Worm (Caenorhabditis elegans) whole organism, L2 larva: Measurements from ENCODE around the gene aat-3.

ENCODE experiments used
- C34F6.9 ChIP-seq: fragments of 150-350 bp; optimal IDR thresholded peaks from 2 replicates; lab custom pipeline; 2014; ENCODE audit warnings: missing biosample characterization, missing genetic modification characterization
- F13H6.1 ChIP-seq: sonication (generic microtip); optimal IDR thresholded peaks from 2 replicates; lab custom pipeline; 2016; ENCODE audit warnings: missing genetic modification characterization, missing compliant biosample characterization
- R02D3.7 ChIP-seq: fragments of 150-350 bp; optimal IDR thresholded peaks from 2 replicates; lab custom pipeline; 2014; ENCODE audit warnings: missing biosample characterization, missing genetic modification characterization
- Y55F3AM.14 ChIP-seq: fragments of 200-800 bp; sonication (Bioruptor generic); optimal IDR thresholded peaks from 2 replicates; lab custom pipeline; 2018; ENCODE audit warnings: mild to moderate bottlenecking, missing genetic modification characterization, missing compliant biosample characterization
- ZK546.5 ChIP-seq: sonication (generic microtip); optimal IDR thresholded peaks from 2 replicates; lab custom pipeline; 2017; ENCODE audit warnings: missing biosample characterization, missing genetic modification characterization
- alr-1 ChIP-seq: fragments of 150-350 bp; optimal IDR thresholded peaks from 2 replicates; lab custom pipeline; 2014; ENCODE audit warnings: missing biosample characterization, missing genetic modification characterization
- aly-2 ChIP-seq: fragments of 150-350 bp; optimal IDR thresholded peaks from 2 replicates; lab custom pipeline; 2014; ENCODE audit warnings: missing biosample characterization, missing genetic modification characterization
- ama-1 ChIP-seq: fragments of 150-350 bp; optimal IDR thresholded peaks from 2 replicates; lab custom pipeline; 2018; ENCODE audit warnings: inconsistent platforms
- blmp-1 ChIP-seq: sonication (generic microtip); optimal IDR thresholded peaks from 2 replicates; lab custom pipeline; 2017; ENCODE audit warnings: missing genetic modification characterization, mild to moderate bottlenecking, missing compliant biosample characterization, antibody characterized with exemption, moderate library complexity; ENCODE audit not compliant: insufficient read depth
- ceh-16 ChIP-seq: fragments of 150-350 bp; optimal IDR thresholded peaks from 2 replicates; lab custom pipeline; 2014; ENCODE audit warnings: missing biosample characterization, missing genetic modification characterization
- ceh-82 ChIP-seq: fragments of 150-350 bp; optimal IDR thresholded peaks from 2 replicates; lab custom pipeline; 2014; ENCODE audit warnings: missing biosample characterization, missing genetic modification characterization
- crh-2 ChIP-seq: sonication (generic microtip); optimal IDR thresholded peaks from 2 replicates; lab custom pipeline; 2017; ENCODE audit warnings: missing biosample characterization, missing genetic modification characterization
- dmd-4 ChIP-seq: sonication (generic microtip); optimal IDR thresholded peaks from 2 replicates; lab custom pipeline; 2017; ENCODE audit warnings: missing biosample characterization, missing genetic modification characterization
- egl-27 ChIP-seq: sonication (generic microtip); optimal IDR thresholded peaks from 3 replicates; lab custom pipeline; 2017; ENCODE audit warnings: missing biosample characterization, missing genetic modification reagents, missing genetic modification characterization
- elt-1 ChIP-seq: fragments of 150-350 bp; optimal IDR thresholded peaks from 2 replicates; lab custom pipeline; 2014; ENCODE audit warnings: missing biosample characterization, missing genetic modification characterization
- elt-3 ChIP-seq: sonication (generic microtip); optimal IDR thresholded peaks from 2 replicates; lab custom pipeline; 2017; ENCODE audit warnings: missing biosample characterization, missing genetic modification characterization
- fos-1 ChIP-seq: fragments of 150-350 bp; optimal IDR thresholded peaks from 2 replicates; lab custom pipeline; 2014; ENCODE audit warnings: missing biosample characterization, missing genetic modification characterization
- gmeb-1 ChIP-seq: fragments of 150-350 bp; optimal IDR thresholded peaks from 2 replicates; lab custom pipeline; 2014; ENCODE audit warnings: missing biosample characterization, missing genetic modification characterization
- lin-11 ChIP-seq: fragments of 150-350 bp; sonication (generic microtip); optimal IDR thresholded peaks from 2 replicates; lab custom pipeline; 2014; ENCODE audit warnings: missing biosample characterization, missing genetic modification characterization, inconsistent platforms, mixed read lengths
- lin-13 ChIP-seq: fragments of 150-350 bp; optimal IDR thresholded peaks from 2 replicates; lab custom pipeline; 2014; ENCODE audit warnings: missing biosample characterization, missing genetic modification reagents, missing genetic modification characterization
- lin-39 ChIP-seq: fragments of 150-350 bp; optimal IDR thresholded peaks from 2 replicates; lab custom pipeline; 2014; ENCODE audit warnings: missing biosample characterization, missing genetic modification reagents, missing genetic modification characterization
- lsy-2 ChIP-seq, 2 experiments: fragments of 150-350 bp in 1 of 2; sonication (generic microtip) in 1 of 2; optimal IDR thresholded peaks; 2 replicates each; lab custom pipeline; 2014 to 2017; ENCODE audit warnings: missing biosample characterization in 2 of 2, missing genetic modification characterization in 2 of 2
- mab-5 ChIP-seq: fragments of 150-350 bp; optimal IDR thresholded peaks from 2 replicates; lab custom pipeline; 2014; ENCODE audit warnings: missing biosample characterization, missing genetic modification characterization
- mbf-1 ChIP-seq: sonication (generic microtip); optimal IDR thresholded peaks from 2 replicates; lab custom pipeline; 2017; ENCODE audit warnings: missing biosample characterization, missing genetic modification characterization
- mdl-1 ChIP-seq, 2 experiments: fragments of 150-350 bp in 1 of 2; sonication (generic microtip) in 1 of 2; optimal IDR thresholded peaks; 2 replicates each; lab custom pipeline; 2017; ENCODE audit warnings: missing biosample characterization in 2 of 2, missing genetic modification characterization in 2 of 2
- nhr-10 ChIP-seq: sonication (generic microtip); optimal IDR thresholded peaks from 2 replicates; lab custom pipeline; 2017; ENCODE audit warnings: missing biosample characterization, missing genetic modification characterization
- nhr-11 ChIP-seq: fragments of 150-350 bp; optimal IDR thresholded peaks from 2 replicates; lab custom pipeline; 2014; ENCODE audit warnings: missing biosample characterization, missing genetic modification characterization
- nhr-12 ChIP-seq: fragments of 150-350 bp; optimal IDR thresholded peaks from 2 replicates; lab custom pipeline; 2014; ENCODE audit warnings: missing biosample characterization, missing genetic modification characterization
- nhr-129 ChIP-seq: fragments of 150-350 bp; optimal IDR thresholded peaks from 2 replicates; lab custom pipeline; 2014; ENCODE audit warnings: missing biosample characterization, missing genetic modification characterization
- nhr-21 ChIP-seq: fragments of 150-350 bp; optimal IDR thresholded peaks from 2 replicates; lab custom pipeline; 2014; ENCODE audit warnings: missing biosample characterization, missing genetic modification characterization
- nhr-23 ChIP-seq: fragments of 150-350 bp; optimal IDR thresholded peaks from 2 replicates; lab custom pipeline; 2014; ENCODE audit warnings: missing biosample characterization, missing genetic modification reagents, missing genetic modification characterization
- nhr-237 ChIP-seq: fragments of 150-350 bp; optimal IDR thresholded peaks from 2 replicates; lab custom pipeline; 2014; ENCODE audit warnings: missing biosample characterization, missing genetic modification characterization
- nhr-25 ChIP-seq: fragments of 150-350 bp; sonication (generic microtip); optimal IDR thresholded peaks from 3 replicates; lab custom pipeline; 2014; ENCODE audit warnings: missing biosample characterization, missing genetic modification characterization
- nhr-6 ChIP-seq: fragments of 150-350 bp; optimal IDR thresholded peaks from 2 replicates; lab custom pipeline; 2014; ENCODE audit warnings: missing biosample characterization, missing genetic modification characterization
- nhr-77 ChIP-seq: fragments of 150-350 bp; optimal IDR thresholded peaks from 2 replicates; lab custom pipeline; 2014; ENCODE audit warnings: missing biosample characterization, missing genetic modification characterization
- peb-1 ChIP-seq: fragments of 150-350 bp; optimal IDR thresholded peaks from 2 replicates; lab custom pipeline; 2014; ENCODE audit warnings: missing biosample characterization, missing genetic modification characterization
- sem-4 ChIP-seq: fragments of 150-350 bp; optimal IDR thresholded peaks from 2 replicates; lab custom pipeline; 2014; ENCODE audit warnings: missing biosample characterization, missing genetic modification reagents, missing genetic modification characterization
- skn-1 ChIP-seq: sonication (generic microtip); optimal IDR thresholded peaks from 2 replicates; lab custom pipeline; 2017; ENCODE audit warnings: missing biosample characterization, missing genetic modification characterization
- sma-3 ChIP-seq: sonication (generic microtip); optimal IDR thresholded peaks from 2 replicates; lab custom pipeline; 2016; ENCODE audit warnings: missing genetic modification reagents, missing genetic modification characterization, missing compliant biosample characterization
- sma-9 ChIP-seq, 2 experiments: fragments of 150-350 bp in 1 of 2; sonication (generic microtip) in 1 of 2; optimal IDR thresholded peaks; 2 replicates each; lab custom pipeline; 2014 to 2016; ENCODE audit warnings: missing genetic modification characterization in 2 of 2, mild to moderate bottlenecking in 1 of 2, missing biosample characterization in 1 of 2, missing compliant biosample characterization in 1 of 2, missing genetic modification reagents in 1 of 2, moderate library complexity in 1 of 2
- snpc-4 ChIP-seq: fragments of 150-350 bp; optimal IDR thresholded peaks from 2 replicates; lab custom pipeline; 2014; ENCODE audit warnings: missing biosample characterization, missing genetic modification characterization
- unc-39 ChIP-seq: fragments of 150-350 bp; optimal IDR thresholded peaks from 2 replicates; lab custom pipeline; 2014; ENCODE audit warnings: missing biosample characterization, missing genetic modification characterization
- unc-55 ChIP-seq: fragments of 150-350 bp; sonication (generic microtip); optimal IDR thresholded peaks from 3 replicates; lab custom pipeline; 2014; ENCODE audit warnings: missing biosample characterization, missing genetic modification reagents, missing genetic modification characterization
- unc-62 ChIP-seq: fragments of 150-350 bp; optimal IDR thresholded peaks from 2 replicates; lab custom pipeline; 2014; ENCODE audit warnings: missing biosample characterization, missing genetic modification reagents, missing genetic modification characterization
- zag-1 ChIP-seq: fragments of 150-350 bp; optimal IDR thresholded peaks from 2 replicates; lab custom pipeline; 2014; ENCODE audit warnings: missing biosample characterization, missing genetic modification characterization
- ztf-1 ChIP-seq: fragments of 200-800 bp; sonication (Bioruptor generic); conservative IDR thresholded peaks from 2 replicates; pipeline ENCODE4 v1.3.6; 2022; ENCODE audit warnings: missing genetic modification characterization, missing compliant biosample characterization
- ztf-11 ChIP-seq: sonication (generic microtip); optimal IDR thresholded peaks from 2 replicates; lab custom pipeline; 2017; ENCODE audit warnings: missing biosample characterization, missing genetic modification characterization
- ztf-4 ChIP-seq: fragments of 150-350 bp; optimal IDR thresholded peaks from 2 replicates; lab custom pipeline; 2014; ENCODE audit warnings: missing biosample characterization, missing genetic modification characterization

Gene aat-3

ce11 chrX:2532357-2532756, 19.7 kb upstream of the aat-3 start, which contains the start of gene tbc-12:
tbc-12 (minus strand) TSS chrX:2532457.
- no peak for TF ChIP-seq peb-1 (tag; lab: Kevin White, UChicago)
- TF ChIP-seq ztf-1 (GFP tag; lab: Robert Waterston, UW) = no peak
- TF ChIP-seq unc-39 (tag; lab: Kevin White, UChicago) = no peak
- no peak for TF ChIP-seq nhr-23
- no peak for TF ChIP-seq nhr-25
- TF ChIP-seq nhr-12 = no peak
- TF ChIP-seq Y55F3AM.14 (GFP tag; lab: Kevin White, UChicago) = no peak

ce11 chrX:2536246-2536772, 15.8 kb upstream of the aat-3 start:
- TF ChIP-seq skn-1 (tag; lab: Kevin White, UChicago) (no peak), alr-1 (tag; lab: Kevin White, UChicago) (no peak), F13H6.1 (peak; percentile 97), unc-55 (peak; percentile 92), elt-3 (tag; lab: Kevin White, UChicago) (no peak), mab-5 (tag; lab: Kevin White, UChicago) (peak; percentile 80), dmd-4 (tag; lab: Kevin White, UChicago) (no peak), ztf-1 (GFP tag; lab: Robert Waterston, UW) (no peak), unc-39 (tag; lab: Kevin White, UChicago) (no peak), mdl-1 (tag; optimal IDR thresholded peaks at IDR 0.05; lab: Kevin White, UChicago) (peak in 1 of 2 experiments; percentile 73), elt-1 (no peak), lin-39 (tag; lab: Kevin White, UChicago) (peak; percentile 39), mbf-1 (tag; lab: Kevin White, UChicago) (no peak), nhr-6 (peak; percentile 88), unc-62 (GFP tag; lab: Kevin White, UChicago) (no peak), egl-27 (tag; lab: Kevin White, UChicago) (peak; percentile 75), nhr-237 (tag; lab: Kevin White, UChicago) (no peak), gmeb-1 (tag; lab: Kevin White, UChicago) (peak; percentile 25), nhr-21 (tag; lab: Kevin White, UChicago) (peak; percentile 29), ceh-82 (tag; lab: Kevin White, UChicago) (peak; percentile 59), nhr-25 (peak; percentile 80), blmp-1 (tag; lab: Kevin White, UChicago) (peak; percentile 73), lin-13 (peak; percentile 75), ztf-11 (tag; lab: Kevin White, UChicago) (no peak), snpc-4 (peak; percentile 72), R02D3.7 (tag; lab: Kevin White, UChicago) (no peak), nhr-12 (no peak), ceh-16 (peak; percentile 78), nhr-11 (no peak), C34F6.9 (peak; percentile 92), fos-1 (tag; lab: Kevin White, UChicago) (peak; percentile 52), nhr-23 (no peak), sma-9 (GFP tag; optimal IDR thresholded peaks at IDR 0.05; lab: Kevin White, UChicago) (peak; percentile 94), sma-9 (tag; optimal IDR thresholded peaks at IDR 0.05; lab: Kevin White, UChicago) (no peak), crh-2 (tag; lab: Kevin White, UChicago) (peak; percentile 79), aly-2 (tag; lab: Kevin White, UChicago) (no peak), ZK546.5 (tag; lab: Kevin White, UChicago) (no peak), lin-11 (peak; percentile 30), lsy-2 (tag; optimal IDR thresholded peaks at IDR 0.05; lab: Kevin White, UChicago) (peak; percentile 43 to 85), peb-1 (tag; lab: Kevin White, UChicago) (no peak), nhr-10 (tag; lab: Kevin White, UChicago) (no peak), ama-1 (no peak), nhr-129 (tag; lab: Kevin White, UChicago) (peak; percentile 97), zag-1 (tag; lab: Kevin White, UChicago) (peak; percentile 94), sma-3 (peak; percentile 57), nhr-77 (tag; lab: Kevin White, UChicago) (no peak), sem-4 (tag; lab: Kevin White, UChicago) (peak; percentile 92), Y55F3AM.14 (GFP tag; lab: Kevin White, UChicago) (peak; percentile 65), ztf-4 (tag; lab: Kevin White, UChicago) (no peak)
- TF ChIP-seq, all 48 proteins: peak for 26
